Worm (Caenorhabditis elegans) whole organism, young adult: ENCODE measurements around the gene R04D3.3.

Source experiments
- B0035.1 ChIP-seq: sonication (generic microtip); optimal IDR thresholded peaks from 2 replicates; lab custom pipeline; 2016; ENCODE audit warnings: missing genetic modification characterization, mild to moderate bottlenecking, missing compliant biosample characterization, missing genotype, missing genetic modification reagents
- D2030.7 ChIP-seq: fragments of 200-800 bp; sonication (Bioruptor generic); IDR thresholded peaks from 2 replicates; pipeline ENCODE4 v1.3.6; 2022; ENCODE audit warnings: missing genetic modification reagents, missing genetic modification characterization, missing compliant biosample characterization
- F33H1.4 ChIP-seq: fragments of 200-800 bp; sonication (Bioruptor generic); IDR thresholded peaks from 2 replicates; pipeline ENCODE4 v1.3.6; 2022; ENCODE audit warnings: missing genetic modification reagents, missing genetic modification characterization, missing compliant biosample characterization
- F49E8.2 ChIP-seq: sonication (generic microtip); optimal IDR thresholded peaks from 3 replicates; lab custom pipeline; 2017; ENCODE audit warnings: missing genetic modification characterization, mild to moderate bottlenecking, missing compliant biosample characterization, antibody characterized with exemption, moderate library complexity; ENCODE audit not compliant: insufficient read depth
- F57A8.1 ChIP-seq: fragments of 200-800 bp; sonication (Bioruptor generic); optimal IDR thresholded peaks from 2 replicates; lab custom pipeline; 2018; ENCODE audit warnings: mild to moderate bottlenecking, missing genetic modification characterization, moderate library complexity, missing compliant biosample characterization
- K11D2.4 ChIP-seq: fragments of 200-800 bp; sonication (Bioruptor generic); IDR thresholded peaks from 2 replicates; pipeline ENCODE4 v1.3.6; 2022; ENCODE audit warnings: missing genetic modification reagents, missing genetic modification characterization, missing compliant biosample characterization
- T26A5.8 ChIP-seq: sonication (generic microtip); optimal IDR thresholded peaks from 2 replicates; lab custom pipeline; 2016; ENCODE audit warnings: missing genetic modification characterization, missing compliant biosample characterization
- Y53F4B.3 ChIP-seq: fragments of 200-800 bp; sonication (Bioruptor generic); IDR thresholded peaks from 2 replicates; pipeline ENCODE4 v1.3.6; 2022; ENCODE audit warnings: missing genetic modification reagents, missing genetic modification characterization, missing compliant biosample characterization
- Y53G8AR.9 ChIP-seq: fragments of 200-800 bp; sonication (Bioruptor generic); conservative IDR thresholded peaks from 2 replicates; pipeline ENCODE4 v1.3.6; 2022; ENCODE audit warnings: missing genetic modification reagents, missing genetic modification characterization, missing compliant biosample characterization
- ZK185.1 ChIP-seq: sonication (generic microtip); optimal IDR thresholded peaks from 2 replicates; lab custom pipeline; 2016; ENCODE audit warnings: mild to moderate bottlenecking, missing genetic modification characterization, missing compliant biosample characterization; ENCODE audit not compliant: poor library complexity, severe bottlenecking
- aptf-2 ChIP-seq: fragments of 200-800 bp; sonication (Bioruptor generic); conservative IDR thresholded peaks from 2 replicates; pipeline ENCODE4 v1.3.6; 2022; ENCODE audit warnings: missing genetic modification reagents, missing genetic modification characterization, missing compliant biosample characterization
- ccch-3 ChIP-seq: fragments of 200-800 bp; sonication (Bioruptor generic); optimal IDR thresholded peaks from 2 replicates; lab custom pipeline; 2018; ENCODE audit warnings: mild to moderate bottlenecking, missing genetic modification characterization, missing compliant biosample characterization
- cebp-1 ChIP-seq, 2 experiments: fragments of 200-800 bp in 1 of 2; sonication (Bioruptor generic) in 1 of 2; sonication (generic microtip) in 1 of 2; IDR thresholded peaks in 1 of 2; optimal IDR thresholded peaks in 1 of 2; 2 replicates each; pipeline versions ENCODE4 v1.3.6 to Lab custom; 2017 to 2022; ENCODE audit warnings: missing compliant biosample characterization in 2 of 2, missing genetic modification characterization in 2 of 2, mild to moderate bottlenecking in 1 of 2, missing genetic modification reagents in 1 of 2, moderate library complexity in 1 of 2
- ceh-27 ChIP-seq: fragments of 200-800 bp; sonication (Bioruptor generic); optimal IDR thresholded peaks from 2 replicates; lab custom pipeline; 2018; ENCODE audit warnings: mild to moderate bottlenecking, missing genetic modification characterization, moderate library complexity, missing compliant biosample characterization
- ceh-40 ChIP-seq: fragments of 200-800 bp; sonication (Bioruptor generic); IDR thresholded peaks from 2 replicates; pipeline ENCODE4 v1.3.6; 2022; ENCODE audit warnings: missing genetic modification characterization, missing compliant biosample characterization
- die-1 ChIP-seq: sonication (generic microtip); optimal IDR thresholded peaks from 2 replicates; lab custom pipeline; 2016; ENCODE audit warnings: missing genotype, mild to moderate bottlenecking, missing genetic modification characterization, missing compliant biosample characterization
- dox-1 ChIP-seq: fragments of 200-800 bp; sonication (Bioruptor generic); IDR thresholded peaks from 2 replicates; pipeline ENCODE4 v1.3.6; 2022; ENCODE audit warnings: missing genetic modification reagents, missing genetic modification characterization, missing compliant biosample characterization
- efl-1 ChIP-seq: fragments of 150-350 bp; optimal IDR thresholded peaks from 2 replicates; lab custom pipeline; 2014; ENCODE audit warnings: missing biosample characterization, missing genetic modification reagents, missing genetic modification characterization
- egrh-3 ChIP-seq: fragments of 200-800 bp; sonication (Bioruptor generic); IDR thresholded peaks from 2 replicates; pipeline ENCODE4 v1.3.6; 2022; ENCODE audit warnings: missing genetic modification reagents, missing genetic modification characterization, missing compliant biosample characterization
- ekl-4 ChIP-seq: fragments of 200-800 bp; sonication (Bioruptor generic); IDR thresholded peaks from 2 replicates; pipeline ENCODE4 v1.3.6; 2022; ENCODE audit warnings: missing genetic modification reagents, missing genetic modification characterization, missing compliant biosample characterization
- fkh-3 ChIP-seq: sonication (generic microtip); optimal IDR thresholded peaks from 2 replicates; lab custom pipeline; 2016; ENCODE audit warnings: mild to moderate bottlenecking, missing genetic modification characterization, missing compliant biosample characterization
- gei-17 ChIP-seq: fragments of 200-800 bp; sonication (Bioruptor generic); optimal IDR thresholded peaks from 2 replicates; lab custom pipeline; 2018; ENCODE audit warnings: mild to moderate bottlenecking, missing genetic modification characterization, missing compliant biosample characterization
- hmg-20 ChIP-seq: fragments of 200-800 bp; sonication (Bioruptor generic); IDR thresholded peaks from 2 replicates; pipeline ENCODE4 v1.3.6; 2022; ENCODE audit warnings: missing genetic modification reagents, missing genetic modification characterization, missing compliant biosample characterization
- hrde-1 ChIP-seq: sonication (generic microtip); optimal IDR thresholded peaks from 2 replicates; lab custom pipeline; 2016; ENCODE audit warnings: missing genetic modification characterization, mild to moderate bottlenecking, missing compliant biosample characterization, moderate library complexity, missing genotype, missing genetic modification reagents, borderline replicate concordance
- lag-1 ChIP-seq: fragments of 200-800 bp; sonication (Bioruptor generic); IDR thresholded peaks from 2 replicates; pipeline ENCODE4 v1.3.6; 2022; ENCODE audit warnings: missing genetic modification reagents, missing genetic modification characterization, missing compliant biosample characterization
- let-526 ChIP-seq: fragments of 200-800 bp; sonication (Bioruptor generic); IDR thresholded peaks from 2 replicates; pipeline ENCODE4 v1.3.6; 2022; ENCODE audit warnings: missing genetic modification reagents, missing genetic modification characterization, missing compliant biosample characterization
- let-607 ChIP-seq, 2 experiments: fragments of 200-800 bp in 1 of 2; sonication (Bioruptor generic) in 1 of 2; sonication (generic microtip) in 1 of 2; optimal IDR thresholded peaks; 2 replicates each; lab custom pipeline; 2016 to 2018; ENCODE audit warnings: mild to moderate bottlenecking in 2 of 2, missing compliant biosample characterization in 2 of 2, missing genetic modification characterization in 2 of 2, moderate library complexity in 2 of 2, missing genotype in 1 of 2
- lin-35 ChIP-seq, 3 experiments: fragments of 150-350 bp in 2 of 3; sonication (generic microtip) in 1 of 3; optimal IDR thresholded peaks; 2 replicates each; lab custom pipeline; 2014 to 2018; ENCODE audit warnings: missing biosample characterization in 3 of 3, missing genetic modification characterization in 3 of 3, missing genetic modification reagents in 3 of 3
- lin-54 ChIP-seq: fragments of 200-800 bp; sonication (Bioruptor generic); optimal IDR thresholded peaks from 2 replicates; lab custom pipeline; 2018; ENCODE audit warnings: mild to moderate bottlenecking, missing genetic modification characterization, missing compliant biosample characterization
- lsy-27 ChIP-seq: sonication (generic microtip); optimal IDR thresholded peaks from 2 replicates; lab custom pipeline; 2017; ENCODE audit warnings: missing genetic modification characterization, mild to moderate bottlenecking, missing compliant biosample characterization, antibody characterized with exemption, missing genotype, borderline replicate concordance; ENCODE audit not compliant: insufficient read depth
- mxl-1 ChIP-seq: sonication (generic microtip); optimal IDR thresholded peaks from 2 replicates; lab custom pipeline; 2016; ENCODE audit warnings: missing genetic modification characterization, missing compliant biosample characterization
- nhr-179 ChIP-seq: sonication (generic microtip); optimal IDR thresholded peaks from 2 replicates; lab custom pipeline; 2016; ENCODE audit warnings: mild to moderate bottlenecking, missing genetic modification characterization, missing compliant biosample characterization
- nhr-90 ChIP-seq: sonication (generic microtip); optimal IDR thresholded peaks from 2 replicates; lab custom pipeline; 2016; ENCODE audit warnings: missing genotype, mild to moderate bottlenecking, missing genetic modification characterization, missing compliant biosample characterization
- pbrm-1 ChIP-seq: fragments of 200-800 bp; sonication (Bioruptor generic); IDR thresholded peaks from 2 replicates; pipeline ENCODE4 v1.3.6; 2022; ENCODE audit warnings: missing genetic modification reagents, missing genetic modification characterization, missing compliant biosample characterization
- repo-1 ChIP-seq: sonication (generic microtip); optimal IDR thresholded peaks from 2 replicates; lab custom pipeline; 2017; ENCODE audit warnings: mild to moderate bottlenecking, missing genetic modification characterization, missing compliant biosample characterization
- rpc-1 ChIP-seq, 2 experiments: fragments of 150-350 bp in 1 of 2; sonication (generic microtip) in 1 of 2; optimal IDR thresholded peaks; 2 replicates each; lab custom pipeline; 2014 to 2018; ENCODE audit warnings: missing biosample characterization in 1 of 2, missing genetic modification characterization in 1 of 2, missing genetic modification reagents in 1 of 2, missing genotype in 1 of 2
- sea-2 ChIP-seq: fragments of 200-800 bp; sonication (Bioruptor generic); IDR thresholded peaks from 2 replicates; pipeline ENCODE4 v1.3.6; 2022; ENCODE audit warnings: missing genetic modification characterization, missing compliant biosample characterization
- snpc-3.4 ChIP-seq: sonication (generic microtip); optimal IDR thresholded peaks from 2 replicates; lab custom pipeline; 2017; ENCODE audit warnings: missing genetic modification characterization, mild to moderate bottlenecking, missing compliant biosample characterization, antibody characterized with exemption, moderate library complexity, missing genotype, missing genetic modification reagents
- snpc-4 ChIP-seq, 5 experiments: fragments of 150-350 bp in 1 of 5; sonication (generic microtip) in 4 of 5; optimal IDR thresholded peaks; 2 replicates each; lab custom pipeline; 2014 to 2018; ENCODE audit warnings: missing genetic modification characterization in 5 of 5, missing biosample characterization in 3 of 5, antibody characterized with exemption in 2 of 5, mild to moderate bottlenecking in 2 of 5, missing compliant biosample characterization in 2 of 5, missing genotype in 2 of 5, moderate library complexity in 2 of 5, missing genetic modification reagents in 1 of 5
- somi-1 ChIP-seq: fragments of 200-800 bp; sonication (Bioruptor generic); optimal IDR thresholded peaks from 2 replicates; lab custom pipeline; 2018; ENCODE audit warnings: mild to moderate bottlenecking, missing genetic modification characterization, missing compliant biosample characterization
- tbp1 ChIP-seq: fragments of 200-800 bp; sonication (Bioruptor generic); optimal IDR thresholded peaks from 2 replicates; lab custom pipeline; 2018; ENCODE audit warnings: mild to moderate bottlenecking, missing genetic modification characterization, missing compliant biosample characterization
- zim-3 ChIP-seq: sonication (generic microtip); optimal IDR thresholded peaks from 2 replicates; lab custom pipeline; 2017; ENCODE audit warnings: mild to moderate bottlenecking, missing genetic modification characterization, moderate library complexity, missing compliant biosample characterization
- ztf-18 ChIP-seq: sonication (generic microtip); optimal IDR thresholded peaks from 2 replicates; lab custom pipeline; 2016; ENCODE audit warnings: missing genotype, mild to moderate bottlenecking, missing genetic modification characterization, missing compliant biosample characterization
- ztf-25 ChIP-seq: fragments of 200-800 bp; sonication (Bioruptor generic); IDR thresholded peaks from 2 replicates; pipeline ENCODE4 v1.3.6; 2022; ENCODE audit warnings: missing genetic modification reagents, missing genetic modification characterization, missing compliant biosample characterization
- ztf-26 ChIP-seq: sonication (generic microtip); optimal IDR thresholded peaks from 2 replicates; lab custom pipeline; 2017; ENCODE audit warnings: missing genetic modification characterization, missing compliant biosample characterization

R04D3.3 gene

ce11 chrX:13264550-13264949 lies 25.9 kb downstream of the R04D3.3 start (continued):
- TF ChIP-seq snpc-3.4 (tag; lab: Kevin White, UChicago) (peak; percentile 60), ceh-40 (GFP tag; lab: Robert Waterston, UW) (peak; percentile 66; the same call in 1 of the 2 replicates), B0035.1 (tag; lab: Kevin White, UChicago) (peak; percentile 53), K11D2.4 (GFP tag; lab: Robert Waterston, UW) (peak; percentile 66), F57A8.1 (peak; percentile 41), somi-1 (GFP tag; lab: Kevin White, UChicago) (peak; percentile 55), ceh-27 (peak; percentile 45), pbrm-1 (GFP tag; lab: Robert Waterston, UW) (peak; percentile 88), F49E8.2 (tag; lab: Kevin White, UChicago) (no peak), tbp1 (GFP tag; lab: Kevin White, UChicago) (peak; percentile 97), snpc-4 (GFP tag; optimal IDR thresholded peaks at IDR 0.05; lab: Kevin White, UChicago) (no peak), snpc-4 (tag; optimal IDR thresholded peaks at IDR 0.05; lab: Kevin White, UChicago) (peak in 3 of 4 experiments; percentile 49 to 71 (median 71)), ztf-25 (peak; percentile 80; the same call in 1 of the 2 replicates), ztf-18 (peak; percentile 60), hmg-20 (GFP tag; lab: Robert Waterston, UW) (peak; percentile 35; the same call in 1 of the 2 replicates), egrh-3 (GFP tag; lab: Robert Waterston, UW) (peak; percentile 53), F33H1.4 (GFP tag; lab: Robert Waterston, UW) (no peak), gei-17 (GFP tag; lab: Kevin White, UChicago) (peak; percentile 60), T26A5.8 (peak; percentile 50), ztf-26 (tag; lab: Kevin White, UChicago) (no peak), Y53F4B.3 (GFP tag; lab: Robert Waterston, UW) (no peak), D2030.7 (GFP tag; lab: Robert Waterston, UW) (peak; percentile 54), die-1 (tag; lab: Kevin White, UChicago) (peak; percentile 89), repo-1 (peak; percentile 48), efl-1 (GFP tag; lab: Kevin White, UChicago) (no peak), lsy-27 (tag; lab: Kevin White, UChicago) (no peak), Y53G8AR.9 (GFP tag; lab: Robert Waterston, UW) (0 out of 2 replicates have a peak, but pooled peaks have one; percentile 38), ccch-3 (GFP tag; lab: Kevin White, UChicago) (peak; percentile 16), dox-1 (GFP tag; lab: Robert Waterston, UW) (no peak; the same call in none of the 2 replicates), cebp-1 (GFP tag; IDR thresholded peaks at IDR 0.05; lab: Robert Waterston, UW) (no peak; the same call in 1 of the 2 replicates), cebp-1 (tag; optimal IDR thresholded peaks at IDR 0.05; lab: Kevin White, UChicago) (no peak), sea-2 (0 out of 2 replicates have a peak, but pooled peaks have one; percentile 61), mxl-1 (peak; percentile 78), lin-35 (GFP tag; optimal IDR thresholded peaks at IDR 0.05; lab: Kevin White, UChicago) (peak in 1 of 3 experiments; percentile 20), nhr-179 (no peak), rpc-1 (optimal IDR thresholded peaks at IDR 0.05; lab: Kevin White, UChicago) (peak; percentile 95), rpc-1 (tag; optimal IDR thresholded peaks at IDR 0.05; lab: Kevin White, UChicago) (peak; percentile 93), let-526 (0 out of 2 replicates have a peak, but pooled peaks have one; percentile 49), let-607 (tag; optimal IDR thresholded peaks at IDR 0.05; lab: Kevin White, UChicago) (peak; percentile 0 to 52), ekl-4 (GFP tag; lab: Robert Waterston, UW) (peak; percentile 82), lag-1 (GFP tag; lab: Robert Waterston, UW) (0 out of 2 replicates have a peak, but pooled peaks have one; percentile 14), fkh-3 (tag; lab: Kevin White, UChicago) (peak; percentile 62), aptf-2 (GFP tag; lab: Robert Waterston, UW) (0 out of 2 replicates have a peak, but pooled peaks have one; percentile 34), zim-3 (peak; percentile 65), lin-54 (GFP tag; lab: Kevin White, UChicago) (no peak), ZK185.1 (peak; percentile 60), nhr-90 (tag; lab: Kevin White, UChicago) (peak; percentile 84), hrde-1 (tag; lab: Kevin White, UChicago) (peak; percentile 61)
